Worm (Caenorhabditis elegans): ENCODE measurements around the gene fbxc-26.

DNA sequence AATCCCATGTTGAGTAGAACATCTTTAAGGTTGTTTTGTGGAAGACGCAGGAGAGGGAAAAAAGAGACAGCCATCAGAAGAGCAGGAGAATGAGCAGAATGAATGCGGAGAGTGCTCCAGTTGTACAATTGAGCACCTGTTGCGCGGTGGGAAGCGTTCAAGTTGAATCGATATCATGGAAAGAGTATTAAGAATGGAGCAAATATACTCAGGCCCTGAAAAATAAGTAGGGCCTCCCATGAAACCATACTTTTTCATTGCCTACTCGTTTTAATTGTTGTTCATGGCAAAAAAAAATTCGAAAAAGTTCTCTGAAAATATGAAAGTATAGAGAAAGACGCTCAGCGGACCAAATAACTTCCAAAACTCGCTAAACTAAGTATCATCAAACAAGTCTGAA, 24.7 kb upstream of the fbxc-26 start, which contains the start of gene fbxb-48:
- TF ChIP-seq nhr-77 (tag; optimal IDR thresholded peaks at IDR 0.05) (no peak), F13H6.1 (tag; optimal IDR thresholded peaks at IDR 0.05) (no peak), skn-1 (tag; optimal IDR thresholded peaks at IDR 0.05) (no peak), mab-5 (tag; optimal IDR thresholded peaks at IDR 0.05) (no peak), unc-39 (tag; optimal IDR thresholded peaks at IDR 0.05) (no peak), nhr-12 (tag; optimal IDR thresholded peaks at IDR 0.05) (no peak), fos-1 (tag; optimal IDR thresholded peaks at IDR 0.05) (no peak)
